Fruit fly (Drosophila melanogaster) ovary, adult (tissue): ENCODE measurements around the gene CG13670.

Experiments
- CG17801 ChIP-seq: fragments of 200-800 bp; optimal IDR thresholded peaks from 2 replicates; lab custom pipeline; 2019; ENCODE audit warnings: missing biosample characterization, mild to moderate bottlenecking, missing genetic modification characterization, moderate library complexity; ENCODE audit not compliant: partially characterized antibody

CG13670 gene

DNA sequence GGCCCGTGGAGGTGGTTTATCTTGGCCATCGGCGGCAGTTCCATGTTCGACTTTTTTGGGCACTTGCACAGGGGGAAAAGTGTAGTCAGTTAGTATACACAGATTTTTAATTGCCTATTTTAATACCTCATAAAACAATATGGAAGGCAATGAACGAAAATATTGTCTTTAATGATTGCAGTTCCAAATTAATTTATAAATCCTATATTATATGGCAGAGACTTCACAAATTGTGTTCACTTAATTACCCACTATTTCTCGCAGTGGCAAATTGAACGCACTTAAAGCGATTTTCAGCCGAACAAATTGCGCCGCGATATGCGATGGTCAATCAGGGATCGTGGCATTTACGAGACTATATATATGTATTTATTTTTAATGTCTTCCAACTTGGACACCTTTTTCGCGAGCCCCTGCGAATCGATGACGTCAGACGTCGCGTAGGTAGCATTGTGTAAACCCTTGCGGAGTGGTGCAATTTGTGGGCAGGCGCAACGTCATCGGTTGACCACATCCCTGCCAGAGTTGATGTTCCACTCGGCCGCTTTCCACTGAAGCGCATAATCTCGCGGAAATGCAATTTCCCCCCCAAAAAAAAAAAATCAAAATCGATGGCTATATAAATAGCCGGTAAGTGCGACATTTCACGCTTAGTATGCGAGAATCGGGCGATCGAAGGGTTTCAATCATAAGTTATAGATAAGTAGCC lies at the start of gene CG13670:
CG13670 (plus strand) TSS at position 659 of the 709 bp plus-strand sequence.
- TF ChIP-seq CG17801 (GFP tag; lab: Kevin White, UChicago) = no peak

DNA sequence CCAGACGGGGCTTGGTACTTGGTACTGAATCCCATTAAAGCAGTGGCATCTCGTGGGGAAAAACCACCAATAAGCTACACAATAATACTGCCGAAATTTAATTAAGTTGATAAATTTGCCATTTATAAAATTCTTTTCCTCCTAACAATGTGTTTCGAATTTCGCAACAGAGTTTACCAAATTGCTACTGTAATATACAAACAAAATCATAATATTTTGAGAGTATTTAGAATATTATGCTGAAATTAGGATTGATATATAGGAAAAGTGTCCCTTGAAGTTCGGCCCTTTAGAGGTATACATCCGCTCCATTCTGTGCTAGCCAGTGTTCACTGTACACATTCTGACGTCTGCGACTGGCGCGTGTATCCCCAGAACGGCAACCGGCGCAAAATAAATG lies 35.9 kb upstream of the CG13670 start:
- TF ChIP-seq CG17801 (GFP tag; lab: Kevin White, UChicago) = no peak

DNA sequence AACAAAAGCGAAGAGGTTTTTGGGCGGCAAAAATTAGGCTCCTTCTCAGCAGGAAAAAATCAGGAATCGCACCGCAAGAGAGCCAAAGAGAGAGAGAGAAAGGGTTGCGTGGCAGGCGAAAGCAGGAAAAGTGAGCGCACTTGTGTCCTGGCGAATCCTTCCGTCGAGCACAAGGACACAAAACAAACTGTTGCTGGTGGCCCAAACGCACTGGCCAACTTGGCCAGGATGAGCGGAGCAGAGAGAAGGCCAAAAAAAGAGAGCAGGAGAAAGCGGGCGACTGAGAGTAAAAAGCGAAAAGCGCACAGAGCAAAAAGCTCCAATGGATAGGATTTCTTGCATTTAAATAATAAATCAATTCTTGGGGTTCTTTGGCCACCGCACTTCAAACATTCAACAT lies 35.3 kb upstream of the CG13670 start:
- no peak for TF ChIP-seq CG17801 (GFP tag; lab: Kevin White, UChicago)

DNA sequence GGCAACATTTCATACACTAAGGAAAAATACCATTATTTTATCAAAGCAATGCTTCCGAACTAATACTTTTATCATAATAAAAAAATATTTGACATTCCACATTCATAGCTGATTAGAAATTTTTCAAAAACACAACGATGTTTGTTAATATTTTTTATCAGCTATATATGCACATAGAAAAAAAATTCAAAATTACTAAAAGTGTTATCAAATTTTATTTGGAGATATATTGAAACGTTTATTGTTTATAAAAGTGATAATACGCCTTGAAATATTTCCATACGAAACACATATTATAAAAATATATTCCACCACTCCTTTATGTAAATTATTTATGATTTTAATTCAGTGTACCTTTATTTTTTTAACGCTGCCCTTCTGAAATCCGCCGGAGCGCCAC lies 34.8 kb upstream of the CG13670 start:
- no peak for TF ChIP-seq CG17801 (GFP tag; lab: Kevin White, UChicago)

DNA sequence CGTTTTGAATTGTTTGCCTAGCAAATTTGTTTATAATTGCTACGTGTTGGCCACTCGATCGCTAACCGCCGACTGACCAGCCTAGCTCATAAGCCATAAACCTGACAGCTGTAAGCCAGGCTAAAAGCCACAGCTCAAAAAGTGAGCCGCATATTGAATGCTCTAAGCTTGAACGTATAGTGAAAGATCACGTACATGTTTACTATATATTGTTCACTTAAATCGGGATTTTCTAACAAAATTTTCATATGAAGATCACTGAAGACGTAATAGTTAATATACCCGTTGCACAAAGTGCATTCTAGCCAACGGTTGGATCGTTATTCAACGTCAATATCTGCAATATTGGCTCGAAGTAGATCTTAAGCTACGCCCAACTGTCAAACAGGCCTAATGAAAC lies 34.2 kb upstream of the CG13670 start:
- TF ChIP-seq CG17801 (GFP tag; lab: Kevin White, UChicago) = no peak

DNA sequence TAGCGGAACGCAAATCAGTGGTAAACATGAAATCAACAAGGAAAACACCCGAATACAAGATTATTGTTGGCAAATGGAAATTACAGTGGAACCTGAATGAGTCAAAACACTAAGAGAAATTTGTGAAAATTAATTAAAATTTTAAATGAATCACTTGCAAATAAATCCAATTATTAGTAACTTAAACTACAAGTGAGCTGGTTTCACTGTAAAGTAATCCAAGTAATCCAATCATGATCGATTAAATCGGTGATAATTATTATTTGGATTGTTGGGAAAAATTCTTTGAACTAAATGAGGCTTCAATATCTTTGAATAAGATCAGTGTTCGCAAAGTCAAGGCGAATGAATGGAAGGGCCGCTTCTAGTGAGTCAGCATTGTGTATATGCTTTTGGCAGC lies 32.2 kb upstream of the CG13670 start:
- TF ChIP-seq CG17801 (GFP tag; lab: Kevin White, UChicago) = no peak

DNA sequence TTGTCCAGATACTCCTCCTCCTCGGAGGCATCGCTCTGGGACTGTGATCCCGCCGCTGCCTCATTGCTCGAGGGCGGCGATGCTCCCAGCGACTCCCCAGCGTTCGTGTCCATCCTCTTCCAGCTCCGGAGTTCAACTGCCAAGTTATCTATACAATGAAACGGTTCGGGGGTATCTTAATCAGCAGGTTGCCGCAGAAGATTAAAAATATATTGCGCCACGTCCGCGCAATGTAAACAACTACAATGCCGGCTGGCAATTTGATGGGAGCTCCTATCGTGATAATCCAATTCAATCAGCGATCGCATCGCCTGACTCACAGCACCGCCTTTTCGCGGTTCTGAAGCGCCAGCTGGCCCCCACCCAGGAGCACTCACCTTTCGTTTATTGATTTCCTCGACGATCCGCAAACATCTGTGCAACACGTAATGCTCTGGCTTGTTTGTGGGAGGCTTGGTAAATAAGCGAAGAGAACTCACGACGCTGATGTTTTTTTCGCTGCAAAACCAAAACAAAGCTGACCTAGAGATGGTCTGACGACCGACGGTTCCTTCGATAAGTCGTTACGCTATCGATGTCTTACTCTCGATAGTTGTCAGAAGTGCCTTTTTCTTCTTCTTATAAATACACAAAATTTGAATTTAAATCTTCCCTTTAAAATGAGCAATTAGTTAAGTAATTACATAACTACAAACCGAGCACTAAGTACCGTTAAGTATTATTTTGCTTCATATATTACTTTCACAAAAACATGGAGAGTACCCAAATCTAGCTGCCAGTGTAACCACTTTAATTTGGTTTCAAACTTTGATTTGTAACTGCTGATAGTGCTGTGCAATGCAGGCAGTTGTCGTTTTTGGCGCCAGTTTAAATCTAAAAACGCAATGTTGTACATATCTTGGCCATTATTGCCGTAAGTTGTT lies 31.0 kb upstream of the CG13670 start, which contains the start of gene cert:
cert (minus strand) TSS at position 535 of the 923 bp plus-strand sequence.
- peak; percentile 28 for TF ChIP-seq CG17801 (GFP tag; lab: Kevin White, UChicago)

DNA sequence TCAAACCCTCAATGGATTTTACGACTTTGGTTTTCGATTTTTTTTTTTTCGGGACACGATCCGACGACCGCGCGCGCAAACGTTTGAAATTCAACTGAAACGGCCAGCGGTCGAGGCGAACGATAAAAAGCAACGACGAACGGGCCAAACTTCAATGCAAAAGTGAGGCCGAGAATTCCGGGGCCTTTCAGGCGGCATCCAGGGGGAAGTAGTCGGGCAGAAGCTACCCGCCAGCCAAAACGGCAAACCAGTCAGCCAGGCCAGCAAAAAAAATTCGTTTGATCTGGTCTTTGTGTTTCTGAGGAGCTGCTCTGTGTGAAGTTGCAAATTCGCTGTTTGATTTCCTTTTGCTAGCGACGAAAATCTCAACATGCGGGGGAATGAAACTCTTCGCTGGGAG lies 25.3 kb upstream of the CG13670 start, which contains the start of gene CG7201:
CG7201 (minus strand) TSS at position 101 of the 400 bp plus-strand sequence.
- no peak for TF ChIP-seq CG17801 (GFP tag; lab: Kevin White, UChicago)

DNA sequence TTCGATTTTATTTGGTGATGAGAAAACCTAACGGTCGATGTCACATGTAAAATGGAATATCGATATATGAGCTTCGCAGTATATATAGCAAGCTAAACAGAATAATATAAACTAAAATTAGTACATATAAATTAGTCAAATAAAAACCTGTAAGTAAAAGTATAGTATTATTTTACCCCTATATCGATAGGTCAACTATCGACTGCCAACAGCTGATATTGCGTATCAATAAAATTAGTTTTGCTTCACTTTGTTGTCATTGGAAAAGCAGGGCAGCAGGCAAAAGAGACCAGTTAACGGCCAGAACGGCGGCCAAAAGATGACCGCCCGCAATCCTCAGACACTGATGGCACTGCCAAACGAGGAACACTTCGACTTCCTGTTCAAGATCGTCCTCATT lies 23.6 kb upstream of the CG13670 start, which contains the start of gene Rab19:
Rab19 (plus strand) TSS at position 78 of the 400 bp plus-strand sequence.
- TF ChIP-seq CG17801 (GFP tag; lab: Kevin White, UChicago) = peak; percentile 21

DNA sequence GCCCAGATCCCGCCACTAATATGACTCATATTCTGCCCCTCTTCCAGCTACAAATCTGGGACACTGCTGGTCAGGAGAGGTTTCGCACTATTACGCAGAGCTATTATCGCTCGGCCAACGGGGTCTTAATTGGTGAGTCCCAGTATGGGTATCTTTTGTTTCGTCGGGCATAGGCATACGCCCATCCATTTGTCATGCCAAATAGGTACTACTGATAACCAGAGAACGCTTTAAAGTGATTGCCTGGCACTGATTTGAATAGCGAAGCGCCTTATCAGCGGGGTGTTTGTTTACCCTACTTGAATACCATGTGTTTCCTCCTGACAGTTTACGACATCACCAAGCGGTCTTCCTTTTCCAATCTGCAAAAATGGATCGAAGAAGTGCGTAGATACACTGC lies 23.1 kb upstream of the CG13670 start:
- TF ChIP-seq CG17801 (GFP tag; lab: Kevin White, UChicago) = no peak

DNA sequence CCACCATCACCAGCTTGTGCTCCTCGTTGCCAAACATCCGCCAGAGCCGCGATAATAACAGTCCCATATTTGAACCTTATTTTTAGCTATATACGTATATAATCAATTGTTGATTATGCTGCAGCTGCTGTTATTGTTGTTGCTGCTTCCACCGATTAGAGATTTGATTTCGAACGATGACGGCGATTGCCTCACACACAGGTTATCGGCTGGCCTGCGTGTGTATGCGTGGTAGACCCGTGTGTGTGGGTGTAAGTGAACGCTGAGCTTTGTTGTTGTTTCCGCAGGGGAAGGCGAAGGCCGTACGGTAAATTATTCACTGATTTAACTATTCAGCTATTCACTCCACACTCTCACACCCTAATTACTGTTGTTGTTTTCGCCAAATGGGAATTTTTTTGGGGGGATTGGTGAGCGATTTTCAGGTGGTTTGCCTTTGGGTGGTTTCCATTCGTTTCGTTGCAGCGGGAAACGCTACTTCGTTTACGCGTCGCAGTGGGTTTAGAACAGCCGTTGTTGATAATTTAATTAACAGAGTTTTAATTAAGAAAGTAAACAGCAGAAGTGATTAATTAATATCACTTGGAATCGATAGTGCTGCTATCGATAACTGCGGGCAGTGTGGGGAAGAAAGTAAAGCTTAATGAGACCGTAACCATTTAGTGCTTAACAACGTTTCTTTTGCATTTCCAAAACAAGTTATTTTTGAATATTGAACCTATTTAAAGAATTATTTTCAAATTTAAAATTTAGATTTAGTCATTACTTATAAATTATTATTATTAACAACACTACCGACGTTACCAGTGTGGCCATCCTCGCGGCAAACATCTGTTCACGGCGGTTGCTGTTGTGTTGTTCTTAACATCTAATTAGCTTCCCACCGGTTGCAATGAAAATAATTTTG lies 21.1 kb upstream of the CG13670 start, which contains the start of the genes Arl5 and CG13671:
Arl5 (minus strand) TSS at position 616 of the 907 bp plus-strand sequence.
CG13671 (plus strand) TSS at position 841 of the 907 bp plus-strand sequence.
- peak; percentile 72 for TF ChIP-seq CG17801 (GFP tag; lab: Kevin White, UChicago)

DNA sequence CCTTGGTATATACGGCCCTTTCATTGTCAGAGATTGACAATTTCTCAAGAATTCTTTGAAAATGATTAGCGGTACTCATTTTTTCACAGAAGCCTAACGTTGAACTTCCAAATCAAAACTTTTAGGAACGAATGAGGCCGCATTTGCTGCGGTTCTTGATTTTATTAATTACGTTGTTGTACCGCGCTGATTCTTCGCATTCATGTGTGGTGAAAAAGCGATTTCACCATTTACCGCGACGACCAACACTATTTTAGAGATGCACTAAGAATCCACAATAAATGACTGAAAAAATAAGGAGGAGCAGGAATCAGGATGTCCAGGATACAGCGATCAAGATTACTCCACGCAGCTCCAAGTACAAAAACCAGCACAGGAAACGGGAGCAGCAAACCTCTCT lies 16.7 kb upstream of the CG13670 start, which contains the start of the genes CG7194 and Sbp2:
CG7194 (minus strand) TSS at position 148 of the 400 bp plus-strand sequence.
Sbp2 (plus strand) TSS at position 246 of the 400 bp plus-strand sequence.
- no peak for TF ChIP-seq CG17801 (GFP tag; lab: Kevin White, UChicago)

DNA sequence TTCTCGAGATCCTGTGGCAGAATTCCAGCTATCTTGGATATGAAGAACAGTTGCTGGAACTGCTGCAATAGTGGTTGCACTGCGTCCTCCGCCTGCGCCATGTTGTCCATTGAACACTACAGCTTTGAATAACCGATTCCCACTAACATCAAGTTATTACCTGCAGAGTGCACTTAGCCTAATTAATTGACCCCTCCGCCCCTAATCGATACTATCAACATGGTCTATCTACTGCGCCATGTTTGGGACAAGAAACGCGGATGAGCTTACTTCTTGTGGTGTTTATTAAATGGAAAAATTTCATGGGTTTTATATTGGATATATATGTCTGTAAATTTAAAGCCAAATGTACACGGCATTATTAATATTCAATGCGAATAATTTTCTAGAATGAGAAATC lies 13.7 kb upstream of the CG13670 start, which contains the start of gene Gr66a:
Gr66a (minus strand) TSS at position 101 of the 400 bp plus-strand sequence.
- no peak for TF ChIP-seq CG17801 (GFP tag; lab: Kevin White, UChicago)

DNA sequence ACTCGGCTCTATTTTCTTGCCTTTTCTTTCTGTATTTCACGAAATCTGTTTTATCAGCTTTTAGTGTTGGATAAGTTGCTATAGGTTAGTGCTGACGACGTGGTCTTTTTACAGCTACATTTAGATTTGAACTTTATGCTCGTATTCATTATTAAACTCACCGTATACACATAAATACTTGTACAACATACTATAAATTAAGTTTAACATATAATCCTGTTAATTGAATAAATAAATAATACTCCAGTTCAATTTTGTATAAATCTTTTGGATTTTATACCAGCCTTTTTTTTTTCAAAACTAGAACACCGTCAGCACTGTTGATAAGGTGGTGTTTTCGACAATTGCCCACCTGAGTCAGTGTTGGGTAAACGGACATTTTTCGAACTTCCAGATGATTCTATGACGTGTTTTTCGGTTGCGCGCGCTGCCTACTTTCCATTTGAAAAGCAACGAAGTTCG lies 11.6 kb upstream of the CG13670 start, which contains the start of gene BI-1:
BI-1 (minus strand) TSS at position 51 of the 462 bp plus-strand sequence.
- TF ChIP-seq CG17801 (GFP tag; lab: Kevin White, UChicago) = peak; percentile 47
